Fruit fly (Drosophila melanogaster) whole organism, adult: ENCODE data around the gene cerv.

Experiments used
- CG11617 ChIP-seq: fragments of 200-800 bp; sonication (Bioruptor generic); optimal IDR thresholded peaks from 2 replicates; lab custom pipeline; 2017; ENCODE audit warnings: mild to moderate bottlenecking, missing biosample characterization, missing genetic modification reagents, missing genetic modification characterization
- CG12768 ChIP-seq: fragments of 200-800 bp; sonication (Bioruptor generic); optimal IDR thresholded peaks from 2 replicates; lab custom pipeline; 2017; ENCODE audit warnings: missing biosample characterization, missing genetic modification characterization, mild to moderate bottlenecking, moderate library complexity, missing genetic modification reagents
- CG14711 ChIP-seq: fragments of 200-800 bp; sonication (Bioruptor generic); optimal IDR thresholded peaks from 2 replicates; lab custom pipeline; 2018; ENCODE audit warnings: missing biosample characterization, mild to moderate bottlenecking, missing genetic modification characterization, moderate library complexity
- CG1620 ChIP-seq: fragments of 200-800 bp; sonication (Bioruptor generic); optimal IDR thresholded peaks from 2 replicates; lab custom pipeline; 2016; ENCODE audit warnings: missing biosample characterization, missing genetic modification characterization
- CG33017 ChIP-seq: fragments of 200-800 bp; sonication (Bioruptor generic); optimal IDR thresholded peaks from 2 replicates; lab custom pipeline; 2018; ENCODE audit warnings: missing biosample characterization, mild to moderate bottlenecking, missing genetic modification characterization, moderate library complexity
- CG5204 ChIP-seq: fragments of 200-800 bp; sonication (Bioruptor generic); optimal IDR thresholded peaks from 2 replicates; lab custom pipeline; 2016; ENCODE audit warnings: missing biosample characterization, missing genetic modification characterization
- CG7045 ChIP-seq: fragments of 200-800 bp; sonication (Bioruptor generic); optimal IDR thresholded peaks from 2 replicates; lab custom pipeline; 2017; ENCODE audit warnings: missing biosample characterization, mild to moderate bottlenecking, missing genetic modification characterization
- CG7101 ChIP-seq: fragments of 200-800 bp; sonication (Bioruptor generic); optimal IDR thresholded peaks from 2 replicates; lab custom pipeline; 2018; ENCODE audit warnings: missing biosample characterization, mild to moderate bottlenecking, missing genetic modification characterization, moderate library complexity
- Clk ChIP-seq: fragments of 200-800 bp; sonication (Bioruptor generic); optimal IDR thresholded peaks from 2 replicates; lab custom pipeline; 2017; ENCODE audit warnings: missing biosample characterization, missing genetic modification characterization
- Crg-1 ChIP-seq: fragments of 200-800 bp; sonication (Bioruptor generic); optimal IDR thresholded peaks from 2 replicates; lab custom pipeline; 2016; ENCODE audit warnings: missing biosample characterization, missing genetic modification characterization
- Hr96 ChIP-seq: fragments of 200-800 bp; sonication (Bioruptor generic); optimal IDR thresholded peaks from 2 replicates; lab custom pipeline; 2016; ENCODE audit warnings: missing biosample characterization, missing genetic modification characterization
- Mnt ChIP-seq: fragments of 200-800 bp; sonication (Bioruptor generic); optimal IDR thresholded peaks from 2 replicates; lab custom pipeline; 2016; ENCODE audit warnings: missing biosample characterization, mild to moderate bottlenecking, missing genetic modification characterization
- bab1 ChIP-seq: fragments of 200-800 bp; sonication (Bioruptor generic); optimal IDR thresholded peaks from 3 replicates; lab custom pipeline; 2019; ENCODE audit warnings: missing biosample characterization, mild to moderate bottlenecking, missing genetic modification characterization, moderate library complexity
- cic ChIP-seq: fragments of 200-800 bp; sonication (Bioruptor generic); optimal IDR thresholded peaks from 2 replicates; lab custom pipeline; 2017; ENCODE audit warnings: missing biosample characterization, mild to moderate bottlenecking, missing genetic modification characterization, moderate library complexity
- cnc ChIP-seq, 2 experiments: fragments of >200 bp; optimal IDR thresholded peaks; 2 replicates each; lab custom pipeline; 2017
- kay ChIP-seq: fragments of 200-800 bp; sonication (Bioruptor generic); peaks from one replicate; lab custom pipeline; 2016; ENCODE audit warnings: missing biosample characterization, missing genetic modification characterization, borderline replicate concordance
- ovo ChIP-seq: fragments of 200-800 bp; sonication (Bioruptor generic); optimal IDR thresholded peaks from 2 replicates; lab custom pipeline; 2016; ENCODE audit warnings: missing biosample characterization, missing genetic modification characterization
- pad ChIP-seq: fragments of 200-800 bp; sonication (Bioruptor generic); optimal IDR thresholded peaks from 3 replicates; lab custom pipeline; 2017; ENCODE audit warnings: missing biosample characterization, missing genetic modification characterization, mild to moderate bottlenecking, moderate library complexity, missing genetic modification reagents
- tj ChIP-seq: fragments of 200-800 bp; sonication (Bioruptor generic); optimal IDR thresholded peaks from 3 replicates; lab custom pipeline; 2017; ENCODE audit warnings: missing biosample characterization, mild to moderate bottlenecking, missing genetic modification characterization, moderate library complexity
- toe ChIP-seq: fragments of 200-800 bp; sonication (Bioruptor generic); optimal IDR thresholded peaks from 2 replicates; lab custom pipeline; 2016; ENCODE audit warnings: missing biosample characterization, missing genetic modification characterization

cerv gene

DNA sequence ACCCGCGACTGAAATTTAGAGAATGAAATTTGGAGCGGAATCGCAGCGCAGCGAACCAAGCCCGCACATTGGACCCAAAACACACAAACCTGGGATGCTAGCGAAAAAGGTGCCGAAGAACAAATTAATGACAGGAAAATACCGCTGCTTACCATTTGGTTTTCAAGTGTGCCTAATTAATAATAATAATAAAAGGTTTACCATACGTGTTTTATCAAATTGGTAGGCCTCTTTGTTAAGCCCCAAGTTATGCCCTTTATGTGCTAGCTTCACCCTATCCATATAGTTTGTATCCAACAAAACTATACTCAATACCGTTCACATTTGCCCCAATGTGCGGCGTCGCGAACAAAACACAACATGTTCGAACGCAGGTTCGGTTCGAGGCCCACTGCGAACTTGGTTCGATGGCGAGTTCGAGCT is 23.7 kb downstream of the cerv start, which contains the start of gene Ac13E:
Ac13E (minus strand) TSS at position 23 of the 423 bp plus-strand sequence.
- peak; percentile 91 for TF ChIP-seq bab1 (GFP tag; lab: Kevin White, UChicago)
- peak; percentile 82 for TF ChIP-seq CG5204 (GFP tag; lab: Kevin White, UChicago)
- peak; percentile 79 for TF ChIP-seq pad (GFP tag; lab: Kevin White, UChicago)
- peak; percentile 84 for TF ChIP-seq toe (GFP tag; lab: Kevin White, UChicago)
- peak; percentile 80 for TF ChIP-seq CG7045 (GFP tag; lab: Kevin White, UChicago)
- TF ChIP-seq Mnt (GFP tag; lab: Kevin White, UChicago): peak; percentile 83
- TF ChIP-seq Clk: peak; percentile 42
- peak; percentile 91 for TF ChIP-seq CG7101
- peak; percentile 81 for TF ChIP-seq CG33017 (tag; lab: Kevin White, UChicago)
- TF ChIP-seq ovo (GFP tag; lab: Kevin White, UChicago): peak; percentile 66
- TF ChIP-seq CG1620: peak; percentile 84
- peak; percentile 64 for TF ChIP-seq kay (GFP tag; lab: Kevin White, UChicago)
- TF ChIP-seq cic (GFP tag; lab: Kevin White, UChicago): peak; percentile 49
- TF ChIP-seq cnc (optimal IDR thresholded peaks at IDR 0.05; lab: Kevin White, UChicago): no peak
- peak; percentile 92 for TF ChIP-seq CG11617 (GFP tag; lab: Kevin White, UChicago)
- peak; percentile 86 for TF ChIP-seq CG12768 (GFP tag; lab: Kevin White, UChicago)
- TF ChIP-seq CG14711: peak; percentile 79
- TF ChIP-seq tj (GFP tag; lab: Kevin White, UChicago): peak; percentile 71
- peak; percentile 86 for TF ChIP-seq Hr96
- TF ChIP-seq Crg-1 (GFP tag; lab: Kevin White, UChicago): peak; percentile 80

dm6 chrX:15552472-15552888 is 25.5 kb downstream of the cerv start:
- TF ChIP-seq bab1 (GFP tag; lab: Kevin White, UChicago) (peak; percentile 17), Crg-1 (GFP tag; lab: Kevin White, UChicago) (no peak), cic (GFP tag; lab: Kevin White, UChicago) (no peak), CG5204 (GFP tag; lab: Kevin White, UChicago) (no peak), cnc (optimal IDR thresholded peaks at IDR 0.05; lab: Kevin White, UChicago) (no peak), Clk (no peak)

DNA sequence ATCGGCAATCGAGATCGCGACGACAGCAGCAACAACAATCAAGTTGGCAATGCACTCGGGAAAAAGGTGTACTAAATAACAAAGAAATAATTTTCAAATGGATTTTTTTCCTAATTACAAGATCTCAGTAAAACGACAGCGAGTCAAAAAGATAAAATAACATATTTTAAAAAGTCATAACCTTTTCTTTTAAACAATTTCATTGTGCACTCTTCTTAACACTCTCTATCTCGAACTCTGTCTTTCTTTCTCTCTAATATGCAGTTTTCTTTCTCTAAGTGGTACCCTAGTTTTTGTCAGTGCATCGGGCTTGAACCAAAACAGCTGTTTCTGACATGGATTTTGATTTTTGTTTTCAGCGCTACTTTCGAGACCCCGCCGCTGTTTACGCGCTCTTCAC is 28.9 kb downstream of the cerv start:
- TF ChIP-seq CG33017 (tag; lab: Kevin White, UChicago): no peak
- TF ChIP-seq toe (GFP tag; lab: Kevin White, UChicago): no peak
- TF ChIP-seq CG7101: no peak
- TF ChIP-seq kay (GFP tag; lab: Kevin White, UChicago): no peak
- TF ChIP-seq tj (GFP tag; lab: Kevin White, UChicago): no peak
- no peak for TF ChIP-seq bab1 (GFP tag; lab: Kevin White, UChicago)
- no peak for TF ChIP-seq CG12768 (GFP tag; lab: Kevin White, UChicago)
- TF ChIP-seq cnc (optimal IDR thresholded peaks at IDR 0.05; lab: Kevin White, UChicago): no peak
- no peak for TF ChIP-seq Clk
- no peak for TF ChIP-seq pad (GFP tag; lab: Kevin White, UChicago)
- TF ChIP-seq Crg-1 (GFP tag; lab: Kevin White, UChicago): no peak

dm6 chrX:15545467-15546197 is 32.3 kb downstream of the cerv start:
- TF ChIP-seq CG1620: no peak
- TF ChIP-seq pad (GFP tag; lab: Kevin White, UChicago): no peak
- no peak for TF ChIP-seq ovo (GFP tag; lab: Kevin White, UChicago)
- TF ChIP-seq Hr96: no peak
- no peak for TF ChIP-seq CG7045 (GFP tag; lab: Kevin White, UChicago)
- no peak for TF ChIP-seq CG33017 (tag; lab: Kevin White, UChicago)
- no peak for TF ChIP-seq tj (GFP tag; lab: Kevin White, UChicago)
- no peak for TF ChIP-seq kay (GFP tag; lab: Kevin White, UChicago)
- TF ChIP-seq CG12768 (GFP tag; lab: Kevin White, UChicago): no peak
- no peak for TF ChIP-seq Mnt (GFP tag; lab: Kevin White, UChicago)
- TF ChIP-seq bab1 (GFP tag; lab: Kevin White, UChicago): no peak
- no peak for TF ChIP-seq Crg-1 (GFP tag; lab: Kevin White, UChicago)
- no peak for TF ChIP-seq CG5204 (GFP tag; lab: Kevin White, UChicago)

dm6 chrX:15543479-15544044 is 34.4 kb downstream of the cerv start:
- peak; percentile 9 for TF ChIP-seq CG11617 (GFP tag; lab: Kevin White, UChicago)
- TF ChIP-seq CG14711: peak; percentile 42
- TF ChIP-seq CG7045 (GFP tag; lab: Kevin White, UChicago): peak; percentile 13
- TF ChIP-seq Hr96: no peak
- peak; percentile 82 for TF ChIP-seq kay (GFP tag; lab: Kevin White, UChicago)
- peak; percentile 55 for TF ChIP-seq CG7101

DNA sequence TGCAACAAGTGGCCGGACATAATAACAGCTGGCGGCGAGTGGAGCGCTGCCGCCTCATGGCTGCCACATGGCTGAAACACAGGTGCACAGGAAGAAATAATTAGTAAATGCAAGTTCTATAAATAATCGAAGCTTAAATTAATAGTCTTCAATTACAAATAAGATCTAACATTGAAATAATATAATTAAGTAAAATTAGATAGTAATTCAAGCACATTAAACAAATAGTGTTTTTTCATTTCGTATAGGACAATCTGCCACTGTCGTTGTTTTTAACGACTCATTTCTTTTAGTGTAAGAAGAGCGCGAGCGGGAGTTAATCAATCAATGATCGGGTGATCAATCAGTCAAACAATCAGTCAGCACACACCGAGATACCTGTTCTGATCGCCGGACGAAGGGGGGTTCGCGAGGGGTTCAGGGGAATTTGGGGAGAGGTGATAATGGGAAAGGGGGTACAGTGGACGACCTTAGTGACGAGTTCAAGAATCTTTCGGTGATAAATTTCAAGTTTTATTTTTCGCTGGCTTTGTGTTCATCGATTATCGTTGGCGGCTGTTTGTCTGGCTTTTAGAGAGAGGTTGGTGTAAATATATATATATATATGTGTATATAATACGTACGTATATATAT is 38.0 kb downstream of the cerv start:
- TF ChIP-seq CG1620 (no peak), cnc (optimal IDR thresholded peaks at IDR 0.05; lab: Kevin White, UChicago) (no peak), bab1 (GFP tag; lab: Kevin White, UChicago) (no peak), pad (GFP tag; lab: Kevin White, UChicago) (no peak), CG7045 (GFP tag; lab: Kevin White, UChicago) (no peak), Hr96 (no peak), CG11617 (GFP tag; lab: Kevin White, UChicago) (no peak), CG12768 (GFP tag; lab: Kevin White, UChicago) (no peak), CG7101 (no peak), ovo (GFP tag; lab: Kevin White, UChicago) (no peak), CG33017 (tag; lab: Kevin White, UChicago) (no peak), CG5204 (GFP tag; lab: Kevin White, UChicago) (no peak), Mnt (GFP tag; lab: Kevin White, UChicago) (no peak), cic (GFP tag; lab: Kevin White, UChicago) (no peak), tj (GFP tag; lab: Kevin White, UChicago) (no peak), CG14711 (no peak), Clk (no peak), Crg-1 (GFP tag; lab: Kevin White, UChicago) (no peak), kay (GFP tag; lab: Kevin White, UChicago) (no peak)
